Fruit fly (Drosophila melanogaster): ENCODE measurements around the gene CG10702.
A peak's percentile ranks its signal among the peaks of the same experiment; 100 is the strongest.

DNA sequence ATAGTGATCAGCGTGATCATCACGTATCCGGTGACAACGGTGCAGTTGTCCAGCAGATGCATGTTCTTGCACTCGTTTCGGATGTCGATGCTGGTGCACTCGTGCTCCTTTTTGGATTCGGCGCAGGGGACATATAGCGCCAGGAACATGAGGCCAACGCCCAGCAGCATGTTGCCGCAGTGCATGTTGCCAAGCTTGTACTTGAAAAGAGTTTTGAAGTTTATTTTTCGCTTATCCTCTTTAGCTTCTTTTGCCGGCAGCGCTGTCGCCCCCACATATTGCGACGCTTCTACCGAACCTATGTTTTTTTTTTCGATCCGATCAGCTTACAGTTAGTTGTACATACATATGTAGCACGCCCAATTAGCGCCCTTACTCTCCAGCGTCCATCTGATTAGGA, 1.3 kb downstream of the CG10702 start:
- TF ChIP-seq Mnt (GFP tag; optimal IDR thresholded peaks at IDR 0.05) (no peak), CG12768 (GFP tag; optimal IDR thresholded peaks at IDR 0.05) (no peak), CG7101 (tag; optimal IDR thresholded peaks at IDR 0.05) (no peak), cic (GFP tag; optimal IDR thresholded peaks at IDR 0.05) (no peak), pad (GFP tag; optimal IDR thresholded peaks at IDR 0.05) (peak; percentile 32), CG11617 (GFP tag; optimal IDR thresholded peaks at IDR 0.05) (no peak), Crg-1 (GFP tag; optimal IDR thresholded peaks at IDR 0.05) (no peak), tj (GFP tag; optimal IDR thresholded peaks at IDR 0.05) (no peak), bab1 (GFP tag; optimal IDR thresholded peaks at IDR 0.05) (no peak), CG5204 (GFP tag; optimal IDR thresholded peaks at IDR 0.05) (no peak), ovo (GFP tag; optimal IDR thresholded peaks at IDR 0.05) (no peak)
